Fruit fly (Drosophila melanogaster): Measurements from ENCODE around the gene CG31145.

DNA sequence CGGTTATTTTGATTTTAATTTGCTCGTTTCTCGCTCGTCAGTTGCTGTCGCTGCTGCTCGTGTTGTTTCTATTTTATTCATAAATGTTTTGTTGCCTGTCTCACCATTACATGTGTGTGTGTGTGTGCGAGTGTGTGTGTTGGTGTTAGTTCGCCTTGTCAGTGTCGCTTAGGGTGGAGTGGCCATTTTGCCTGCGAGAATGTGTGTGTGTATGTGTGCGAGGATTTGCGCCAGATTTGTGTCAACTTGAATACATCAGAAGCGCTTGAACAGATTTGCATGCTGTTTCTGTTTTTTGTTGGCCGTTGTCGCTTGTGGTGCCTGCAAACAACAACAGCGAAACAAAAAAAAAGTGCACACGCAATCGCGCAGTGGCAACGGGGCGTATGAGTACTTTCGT lies 100.3 kb downstream of the CG31145 start:
- TF ChIP-seq Eip78C (GFP tag) (no peak), CG4318 (GFP tag; optimal IDR thresholded peaks at IDR 0.05) (no peak), Ets96B (tag; optimal IDR thresholded peaks at IDR 0.05) (no peak), CG8632 (GFP tag; optimal IDR thresholded peaks at IDR 0.05) (no peak), CG3032 (tag; optimal IDR thresholded peaks at IDR 0.05) (no peak), CG16779 (tag; optimal IDR thresholded peaks at IDR 0.05) (no peak), fkh (GFP tag; optimal IDR thresholded peaks at IDR 0.05) (no peak), CG10669 (GFP tag; optimal IDR thresholded peaks at IDR 0.05) (no peak), Lpt (GFP tag; optimal IDR thresholded peaks at IDR 0.05) (no peak), vri (GFP tag; optimal IDR thresholded peaks at IDR 0.05) (no peak)

All from whole organism, prepupa.